Worm (Caenorhabditis elegans) whole organism, young adult: ENCODE data around the gene msrp-6.

Experiments
- cebp-1 ChIP-seq, 2 experiments: fragments of 200-800 bp in 1 of 2; sonication (Bioruptor generic) in 1 of 2; sonication (generic microtip) in 1 of 2; IDR thresholded peaks in 1 of 2; optimal IDR thresholded peaks in 1 of 2; 2 replicates each; pipeline versions ENCODE4 v1.3.6 to Lab custom; 2017 to 2022; ENCODE audit warnings: missing compliant biosample characterization in 2 of 2, missing genetic modification characterization in 2 of 2, mild to moderate bottlenecking in 1 of 2, missing genetic modification reagents in 1 of 2, moderate library complexity in 1 of 2
- unc-130 ChIP-seq: sonication (generic microtip); optimal IDR thresholded peaks from 2 replicates; lab custom pipeline; 2016; ENCODE audit warnings: missing genetic modification reagents, missing genetic modification characterization, missing compliant biosample characterization
- ztf-22 ChIP-seq: fragments of 200-800 bp; sonication (Bioruptor generic); optimal IDR thresholded peaks from 2 replicates; lab custom pipeline; 2018; ENCODE audit warnings: mild to moderate bottlenecking, missing genetic modification characterization, moderate library complexity, missing compliant biosample characterization

DNA sequence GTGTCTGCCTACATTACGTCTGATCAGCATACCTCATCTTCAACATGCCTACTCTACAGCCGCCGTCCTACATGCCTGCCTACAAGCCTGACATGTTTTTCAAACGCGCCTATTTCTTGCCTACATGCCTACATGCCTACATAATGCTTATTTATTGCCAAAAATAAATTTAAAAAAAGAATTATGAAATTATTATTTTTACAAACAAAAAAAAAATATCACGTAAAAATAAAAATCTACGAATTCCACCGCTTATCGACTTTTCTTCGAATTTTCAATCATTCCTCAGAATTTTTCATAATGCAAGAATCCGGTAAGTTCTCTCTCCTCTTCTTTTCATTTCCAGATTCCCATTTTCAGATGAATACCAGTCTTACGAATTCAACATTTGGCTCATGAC lies 3.2 kb downstream of the msrp-6 start, which contains the start of gene D2062.5:
- TF ChIP-seq cebp-1 (GFP tag; IDR thresholded peaks at IDR 0.05; lab: Robert Waterston, UW) (no peak), cebp-1 (tag; optimal IDR thresholded peaks at IDR 0.05; lab: Kevin White, UChicago) (no peak), ztf-22 (no peak), unc-130 (GFP tag; lab: Kevin White, UChicago) (no peak)
